Fruit fly (Drosophila melanogaster) whole organism, wandering third instar larva: ENCODE results near the gene nst.

Experiments
- Abd-B ChIP-seq: fragments of >200 bp; optimal IDR thresholded peaks from 2 replicates; lab custom pipeline; 2017; ENCODE audit warnings: missing biosample characterization, missing genetic modification characterization
- CG32264 ChIP-seq: fragments of 200-800 bp; sonication (Bioruptor generic); optimal IDR thresholded peaks from 2 replicates; lab custom pipeline; 2016; ENCODE audit warnings: missing biosample characterization, missing genetic modification characterization
- CG9705 ChIP-seq: fragments of 200-800 bp; sonication (Bioruptor generic); optimal IDR thresholded peaks from 2 replicates; lab custom pipeline; 2018; ENCODE audit warnings: missing biosample characterization, mild to moderate bottlenecking, missing genetic modification characterization
- Dfd ChIP-seq: fragments of >200 bp; optimal IDR thresholded peaks from 2 replicates; lab custom pipeline; 2017; ENCODE audit warnings: missing biosample characterization, missing genetic modification characterization
- Dif ChIP-seq: fragments of 200-275, 200-300 bp; sonication (Bioruptor generic); optimal IDR thresholded peaks from 2 replicates; lab custom pipeline; 2018; ENCODE audit warnings: missing biosample characterization, missing genetic modification characterization; ENCODE audit not compliant: partially characterized antibody
- HLH106 ChIP-seq: fragments of 200-800 bp; optimal IDR thresholded peaks from 3 replicates; lab custom pipeline; 2019; ENCODE audit warnings: missing biosample characterization, mild to moderate bottlenecking, missing genetic modification characterization, moderate library complexity
- Hr83 ChIP-seq: fragments of 200-300 bp; sonication (Bioruptor generic); optimal IDR thresholded peaks from 2 replicates; lab custom pipeline; 2016; ENCODE audit warnings: missing biosample characterization, mild to moderate bottlenecking, missing genetic modification characterization, moderate library complexity; ENCODE audit not compliant: poor library complexity, severe bottlenecking
- Jra ChIP-seq: sonication (Bioruptor generic); optimal IDR thresholded peaks from 2 replicates; lab custom pipeline; 2016; ENCODE audit warnings: missing biosample characterization, missing genetic modification characterization
- OdsH ChIP-seq: fragments of 200-800 bp; sonication (Bioruptor generic); optimal IDR thresholded peaks from 2 replicates; lab custom pipeline; 2016; ENCODE audit warnings: missing biosample characterization, mild to moderate bottlenecking, missing genetic modification characterization
- Rel ChIP-seq, 2 experiments: fragments of 200-800 bp; sonication (Bioruptor generic) in 1 of 2; optimal IDR thresholded peaks; 2 replicates in 1 of 2; 3 replicates in 1 of 2; lab custom pipeline; 2016 to 2019; ENCODE audit warnings: mild to moderate bottlenecking in 2 of 2, missing biosample characterization in 2 of 2, missing genetic modification characterization in 2 of 2, moderate library complexity in 1 of 2
- Sp1 ChIP-seq: fragments of 200-800 bp; sonication (Bioruptor generic); optimal IDR thresholded peaks from 3 replicates; lab custom pipeline; 2019; ENCODE audit warnings: missing biosample characterization, mild to moderate bottlenecking, missing genetic modification characterization, moderate library complexity
- Vsx2 ChIP-seq: fragments of 200-300, 225-300 bp; sonication (Bioruptor generic); optimal IDR thresholded peaks from 2 replicates; lab custom pipeline; 2018; ENCODE audit warnings: missing biosample characterization, missing genetic modification characterization; ENCODE audit not compliant: partially characterized antibody
- br ChIP-seq: fragments of 200-800 bp; sonication (Bioruptor generic); optimal IDR thresholded peaks from 2 replicates; lab custom pipeline; 2016; ENCODE audit warnings: missing biosample characterization, missing genetic modification characterization
- brk ChIP-seq: fragments of 200-800 bp; sonication (Bioruptor generic); optimal IDR thresholded peaks from 2 replicates; lab custom pipeline; 2016; ENCODE audit warnings: missing biosample characterization, mild to moderate bottlenecking, missing genetic modification characterization
- dl ChIP-seq, 2 experiments: fragments of 175-275, 200-275 bp in 1 of 2; fragments of 200-275 bp in 1 of 2; sonication (Bioruptor generic); optimal IDR thresholded peaks; lab custom pipeline; 2018; ENCODE audit warnings: mild to moderate bottlenecking in 2 of 2, missing biosample characterization in 2 of 2, missing genetic modification characterization in 2 of 2, moderate library complexity in 2 of 2; ENCODE audit not compliant: partially characterized antibody in 2 of 2, insufficient read depth in 1 of 2
- dmrt93B ChIP-seq: fragments of 200-800 bp; sonication (Bioruptor generic); optimal IDR thresholded peaks from 2 replicates; lab custom pipeline; 2018; ENCODE audit warnings: missing biosample characterization, mild to moderate bottlenecking, missing genetic modification characterization
- dsf ChIP-seq: sonication (Bioruptor generic); optimal IDR thresholded peaks from 2 replicates; lab custom pipeline; 2016; ENCODE audit warnings: missing biosample characterization, missing genetic modification characterization, borderline replicate concordance
- ey ChIP-seq: fragments of 200-800 bp; sonication (Bioruptor generic); optimal IDR thresholded peaks from 2 replicates; lab custom pipeline; 2016; ENCODE audit warnings: missing biosample characterization, missing genetic modification characterization
- foxo ChIP-seq, 2 experiments: fragments of 200-800 bp; sonication (Bioruptor generic); optimal IDR thresholded peaks; 2 replicates in 1 of 2; 3 replicates in 1 of 2; lab custom pipeline; 2016 to 2017; ENCODE audit warnings: missing biosample characterization in 2 of 2, missing genetic modification characterization in 2 of 2
- h ChIP-seq: fragments of 200-800 bp; sonication (Bioruptor generic); optimal IDR thresholded peaks from 3 replicates; lab custom pipeline; 2016; ENCODE audit warnings: missing biosample characterization, mild to moderate bottlenecking, missing genetic modification characterization
- jim ChIP-seq: fragments of 175-275, 200-325 bp; sonication (Bioruptor generic); optimal IDR thresholded peaks from 2 replicates; lab custom pipeline; 2016; ENCODE audit warnings: missing biosample characterization, mild to moderate bottlenecking, missing genetic modification characterization
- pan ChIP-seq: fragments of >200 bp; optimal IDR thresholded peaks from 2 replicates; lab custom pipeline; 2017
- psq ChIP-seq: fragments of 200-800 bp; sonication (Bioruptor generic); optimal IDR thresholded peaks from 3 replicates; lab custom pipeline; 2017; ENCODE audit warnings: missing biosample characterization, mild to moderate bottlenecking, missing genetic modification characterization, moderate library complexity
- rgr ChIP-seq: fragments of 200-800 bp; sonication (Bioruptor generic); optimal IDR thresholded peaks from 3 replicates; lab custom pipeline; 2016; ENCODE audit warnings: missing biosample characterization, mild to moderate bottlenecking, missing genetic modification characterization
- sv ChIP-seq: fragments of 200-800 bp; sonication (Bioruptor generic); optimal IDR thresholded peaks from 3 replicates; lab custom pipeline; 2016; ENCODE audit warnings: missing biosample characterization, missing genetic modification characterization
- usp ChIP-seq: fragments of >200 bp; optimal IDR thresholded peaks from 2 replicates; lab custom pipeline; 2017; ENCODE audit warnings: missing biosample characterization, missing genetic modification characterization
- woc ChIP-seq: sonication (Bioruptor generic); optimal IDR thresholded peaks from 2 replicates; lab custom pipeline; 2016; ENCODE audit warnings: missing biosample characterization, mild to moderate bottlenecking, missing genetic modification characterization

Gene nst

DNA sequence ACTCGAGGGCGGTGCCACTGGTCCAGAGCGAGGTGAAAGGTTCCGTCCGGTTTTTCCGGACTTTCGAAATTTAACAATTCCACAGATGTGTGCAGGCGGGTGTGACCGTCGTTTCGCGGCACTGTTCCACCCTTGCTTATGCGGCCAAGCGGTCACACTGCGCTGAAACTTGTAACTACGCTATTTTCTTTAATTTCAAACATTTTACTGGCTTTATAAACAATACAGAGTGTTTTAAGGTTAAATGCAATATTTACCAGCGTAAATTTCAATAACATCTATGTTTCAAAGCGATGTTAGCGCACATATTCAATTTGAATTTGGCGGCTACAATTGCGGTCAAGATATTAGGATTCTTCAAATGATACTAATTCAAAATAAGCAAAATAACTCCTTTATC is at the start of gene nst:
TSS of gene nst (minus strand) at position 128 of the 400 bp plus-strand sequence.
- TF ChIP-seq Rel (GFP tag; optimal IDR thresholded peaks at IDR 0.05; lab: Kevin White, UChicago) (no peak), Rel (tag; optimal IDR thresholded peaks at IDR 0.05; lab: Kevin White, UChicago) (peak; percentile 63), h (GFP tag; lab: Kevin White, UChicago) (peak; percentile 11), dl (GFP tag; optimal IDR thresholded peaks at IDR 0.05; lab: Kevin White, UChicago; ENCODE audit: insufficient read depth in 1 of 2, partially characterized antibody in 2 of 2) (no peak), Dfd (GFP tag; lab: Kevin White, UChicago) (no peak), ey (no peak), Sp1 (GFP tag; lab: Kevin White, UChicago) (peak; percentile 21), usp (GFP tag; lab: Kevin White, UChicago) (no peak)

dm6 chr3L:12574867-12575266 is 44.9 kb upstream of the nst start:
- TF ChIP-seq Abd-B (no peak), psq (no peak), Rel (GFP tag; optimal IDR thresholded peaks at IDR 0.05; lab: Kevin White, UChicago) (no peak), Rel (tag; optimal IDR thresholded peaks at IDR 0.05; lab: Kevin White, UChicago) (no peak), CG32264 (GFP tag; lab: Kevin White, UChicago) (no peak)

dm6 chr3L:12572366-12572765 is 42.4 kb upstream of the nst start, which contains the start of gene sowah:
sowah (minus strand) TSS chr3L:12572542.
- TF ChIP-seq Dfd (GFP tag; lab: Kevin White, UChicago) (no peak), dl (GFP tag; optimal IDR thresholded peaks at IDR 0.05; lab: Kevin White, UChicago; ENCODE audit: insufficient read depth in 1 of 2, partially characterized antibody in 2 of 2) (peak; percentile 72 to 87), h (GFP tag; lab: Kevin White, UChicago) (peak; percentile 20), usp (GFP tag; lab: Kevin White, UChicago) (no peak), Vsx2 (GFP tag; lab: Kevin White, UChicago) (peak; percentile 90), Jra (peak; percentile 20), CG9705 (GFP tag; lab: Kevin White, UChicago) (peak; percentile 51), sv (GFP tag; lab: Kevin White, UChicago) (no peak), brk (no peak), Dif (GFP tag; lab: Kevin White, UChicago) (peak; percentile 99), Rel (GFP tag; optimal IDR thresholded peaks at IDR 0.05; lab: Kevin White, UChicago) (no peak), Rel (tag; optimal IDR thresholded peaks at IDR 0.05; lab: Kevin White, UChicago) (peak; percentile 7), dmrt93B (GFP tag; lab: Kevin White, UChicago) (peak; percentile 24), Hr83 (peak; percentile 33), ey (peak; percentile 3), Sp1 (GFP tag; lab: Kevin White, UChicago) (peak; percentile 19), jim (peak; percentile 65), woc (GFP tag; lab: Kevin White, UChicago) (peak; percentile 34), dsf (GFP tag; lab: Kevin White, UChicago) (no peak), rgr (GFP tag; lab: Kevin White, UChicago) (peak; percentile 39), psq (no peak), HLH106 (tag; lab: Kevin White, UChicago) (peak; percentile 43)
- TF ChIP-seq, all 38 proteins: peak for 15

DNA sequence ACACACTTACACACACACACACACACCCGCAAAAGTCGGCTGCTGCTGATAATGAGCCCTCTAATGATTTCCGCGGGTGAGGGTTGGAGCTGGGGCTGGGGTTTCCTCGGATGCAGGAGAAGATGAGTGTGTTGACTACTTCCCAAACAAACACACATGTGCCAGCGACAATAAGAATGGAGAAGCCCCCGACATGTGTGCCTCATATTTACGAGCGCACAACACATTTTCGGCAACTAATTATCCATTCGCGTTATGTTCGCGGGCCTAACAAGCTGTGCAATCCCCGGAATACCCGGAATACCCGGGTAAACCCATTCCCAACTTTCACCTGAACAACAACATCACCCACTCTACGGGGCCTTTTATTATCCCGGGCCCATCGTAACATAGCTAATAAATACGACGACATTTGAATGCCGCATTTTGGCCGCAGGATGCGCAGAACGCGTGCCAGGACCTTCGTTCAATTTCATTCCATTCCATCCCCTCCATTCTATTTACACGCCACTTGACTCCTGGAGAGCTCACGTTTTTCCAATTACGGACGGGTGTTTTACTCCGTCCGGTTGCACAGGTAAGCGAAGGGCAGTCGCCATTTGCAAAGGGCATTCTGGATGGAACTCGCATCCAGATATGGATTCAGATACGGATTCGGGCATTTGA is 36.2 kb upstream of the nst start:
- TF ChIP-seq Rel (GFP tag; optimal IDR thresholded peaks at IDR 0.05; lab: Kevin White, UChicago) (no peak), Rel (tag; optimal IDR thresholded peaks at IDR 0.05; lab: Kevin White, UChicago) (peak; percentile 23), pan (no peak)

DNA sequence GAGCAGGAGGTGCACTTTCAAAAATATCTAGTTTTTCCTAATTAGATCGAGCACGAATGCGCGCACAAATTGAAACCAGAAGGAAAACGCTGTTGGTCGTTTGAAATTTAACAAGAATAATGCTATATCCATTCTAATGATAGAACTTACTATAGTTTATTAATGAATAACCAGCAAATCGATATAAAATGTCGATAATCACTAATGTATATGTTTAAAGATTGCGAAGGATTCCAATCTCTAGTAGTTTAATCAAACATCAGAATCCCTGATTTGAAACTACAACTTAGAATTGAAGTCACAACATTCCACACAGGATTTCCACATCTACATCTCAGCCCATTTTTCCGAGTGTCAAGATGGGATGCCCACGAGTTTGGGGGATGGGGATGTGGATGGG is 35.5 kb upstream of the nst start:
- TF ChIP-seq foxo (GFP tag; optimal IDR thresholded peaks at IDR 0.05; lab: Kevin White, UChicago): no peak
- TF ChIP-seq CG9705 (GFP tag; lab: Kevin White, UChicago): no peak
- no peak for TF ChIP-seq Jra
- no peak for TF ChIP-seq Rel (GFP tag; optimal IDR thresholded peaks at IDR 0.05; lab: Kevin White, UChicago)
- no peak for TF ChIP-seq Rel (tag; optimal IDR thresholded peaks at IDR 0.05; lab: Kevin White, UChicago)
- TF ChIP-seq OdsH: no peak
- no peak for TF ChIP-seq Sp1 (GFP tag; lab: Kevin White, UChicago)
- no peak for TF ChIP-seq psq
- no peak for TF ChIP-seq h (GFP tag; lab: Kevin White, UChicago)
- no peak for TF ChIP-seq br (GFP tag; lab: Kevin White, UChicago)
